Worm (Caenorhabditis elegans): ENCODE measurements around the gene psf-1.

Gene psf-1

DNA sequence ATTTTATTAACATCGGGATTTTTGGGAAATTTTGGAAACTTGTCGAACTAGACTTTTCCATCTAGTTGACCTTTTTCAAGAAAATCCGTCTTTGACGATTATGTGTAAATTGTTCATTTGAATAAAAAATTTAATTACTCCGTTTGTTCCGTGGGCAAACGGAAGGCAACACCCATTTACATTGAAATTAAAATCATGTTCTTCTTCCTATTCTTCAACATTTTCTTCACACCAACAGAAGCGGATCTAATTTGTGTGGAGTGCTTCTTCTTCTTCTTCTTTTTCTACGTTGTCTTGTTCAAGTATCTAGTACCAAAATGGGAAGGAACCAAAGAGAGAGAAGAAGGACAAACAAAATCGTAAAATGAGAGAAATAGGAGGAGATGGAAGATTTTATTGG is 14.0 kb downstream of the psf-1 start:
- TF ChIP-seq unc-55 (GFP tag; optimal IDR thresholded peaks at IDR 0.05) (no peak), ceh-16 (tag; optimal IDR thresholded peaks at IDR 0.05) (no peak), dmd-4 (tag; optimal IDR thresholded peaks at IDR 0.05) (no peak), ztf-4 (tag; optimal IDR thresholded peaks at IDR 0.05) (no peak), nhr-21 (tag; optimal IDR thresholded peaks at IDR 0.05) (no peak), unc-62 (GFP tag; optimal IDR thresholded peaks at IDR 0.05) (no peak), nhr-25 (tag; optimal IDR thresholded peaks at IDR 0.05) (no peak), snpc-4 (tag; optimal IDR thresholded peaks at IDR 0.05) (no peak), mab-5 (tag; optimal IDR thresholded peaks at IDR 0.05) (no peak), nhr-129 (tag; optimal IDR thresholded peaks at IDR 0.05) (no peak), R02D3.7 (tag; optimal IDR thresholded peaks at IDR 0.05) (no peak), F13H6.1 (tag; optimal IDR thresholded peaks at IDR 0.05) (no peak), lsy-2 (tag; optimal IDR thresholded peaks at IDR 0.05) (no peak), mdl-1 (tag; optimal IDR thresholded peaks at IDR 0.05) (no peak), nhr-23 (tag; optimal IDR thresholded peaks at IDR 0.05) (no peak)

DNA sequence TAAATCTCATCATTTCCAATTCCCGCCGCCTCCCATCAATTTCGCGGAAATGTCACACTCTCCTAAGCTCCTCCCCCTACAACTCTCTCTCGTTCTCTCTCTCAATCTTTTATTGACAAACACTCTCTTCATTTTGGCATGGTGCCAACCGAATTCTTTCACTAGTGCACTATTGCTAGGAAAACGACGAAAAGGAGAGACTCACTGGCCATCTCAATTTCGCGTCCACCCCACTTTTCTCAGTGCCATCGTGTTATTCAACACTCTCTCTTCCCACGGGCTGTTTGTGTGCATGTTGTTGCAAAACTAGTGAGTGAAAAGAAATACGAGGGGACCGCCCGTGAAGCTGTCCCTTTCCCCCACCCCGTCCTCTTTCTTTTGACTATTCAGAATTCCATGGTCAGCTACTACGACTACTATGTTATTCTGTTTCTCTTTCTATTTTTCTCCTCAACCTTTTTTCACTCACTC is 16.4 kb downstream of the psf-1 start:
- TF ChIP-seq skn-1 (tag; optimal IDR thresholded peaks at IDR 0.05) (no peak), nhr-77 (tag; optimal IDR thresholded peaks at IDR 0.05) (no peak), unc-39 (tag; optimal IDR thresholded peaks at IDR 0.05) (peak; percentile 1), sma-3 (GFP tag; optimal IDR thresholded peaks at IDR 0.05) (peak; percentile 11), ztf-1 (GFP tag; conservative IDR thresholded peaks at IDR 0.05) (no peak), ZK546.5 (tag; optimal IDR thresholded peaks at IDR 0.05) (no peak), nhr-25 (tag; optimal IDR thresholded peaks at IDR 0.05) (no peak), aly-2 (tag; optimal IDR thresholded peaks at IDR 0.05) (no peak), dmd-4 (tag; optimal IDR thresholded peaks at IDR 0.05) (no peak), sma-9 (GFP tag; optimal IDR thresholded peaks at IDR 0.05) (peak; percentile 92), sma-9 (tag; optimal IDR thresholded peaks at IDR 0.05) (no peak), nhr-21 (tag; optimal IDR thresholded peaks at IDR 0.05) (no peak), mdl-1 (tag; optimal IDR thresholded peaks at IDR 0.05) (peak; percentile 55 to 63), lin-13 (GFP tag; optimal IDR thresholded peaks at IDR 0.05) (peak; percentile 55), nhr-237 (tag; optimal IDR thresholded peaks at IDR 0.05) (no peak), ztf-11 (tag; optimal IDR thresholded peaks at IDR 0.05) (no peak), nhr-23 (tag; optimal IDR thresholded peaks at IDR 0.05) (no peak), nhr-12 (tag; optimal IDR thresholded peaks at IDR 0.05) (no peak), nhr-10 (tag; optimal IDR thresholded peaks at IDR 0.05) (no peak), C34F6.9 (tag; optimal IDR thresholded peaks at IDR 0.05) (peak; percentile 72), elt-3 (tag; optimal IDR thresholded peaks at IDR 0.05) (no peak), R02D3.7 (tag; optimal IDR thresholded peaks at IDR 0.05) (no peak), lin-39 (tag; optimal IDR thresholded peaks at IDR 0.05) (peak; percentile 73), elt-1 (tag; optimal IDR thresholded peaks at IDR 0.05) (no peak), peb-1 (tag; optimal IDR thresholded peaks at IDR 0.05) (no peak), fos-1 (tag; optimal IDR thresholded peaks at IDR 0.05) (peak; percentile 16), ama-1 (optimal IDR thresholded peaks at IDR 0.05) (no peak), nhr-11 (tag; optimal IDR thresholded peaks at IDR 0.05) (no peak), ceh-82 (tag; optimal IDR thresholded peaks at IDR 0.05) (no peak), snpc-4 (tag; optimal IDR thresholded peaks at IDR 0.05) (peak; percentile 9), sem-4 (tag; optimal IDR thresholded peaks at IDR 0.05) (peak; percentile 87), blmp-1 (tag; optimal IDR thresholded peaks at IDR 0.05; ENCODE audit: insufficient read depth) (no peak), crh-2 (tag; optimal IDR thresholded peaks at IDR 0.05) (peak; percentile 51), nhr-129 (tag; optimal IDR thresholded peaks at IDR 0.05) (peak; percentile 82), unc-62 (GFP tag; optimal IDR thresholded peaks at IDR 0.05) (peak; percentile 31), unc-55 (GFP tag; optimal IDR thresholded peaks at IDR 0.05) (peak; percentile 63), mbf-1 (tag; optimal IDR thresholded peaks at IDR 0.05) (no peak), gmeb-1 (tag; optimal IDR thresholded peaks at IDR 0.05) (no peak), Y55F3AM.14 (GFP tag; optimal IDR thresholded peaks at IDR 0.05) (peak; percentile 66), lin-11 (tag; optimal IDR thresholded peaks at IDR 0.05) (no peak), zag-1 (tag; optimal IDR thresholded peaks at IDR 0.05) (peak; percentile 53), nhr-6 (tag; optimal IDR thresholded peaks at IDR 0.05) (peak; percentile 58), F13H6.1 (tag; optimal IDR thresholded peaks at IDR 0.05) (peak; percentile 92), ztf-4 (tag; optimal IDR thresholded peaks at IDR 0.05) (peak; percentile 31), egl-27 (tag; optimal IDR thresholded peaks at IDR 0.05) (peak; percentile 8), alr-1 (tag; optimal IDR thresholded peaks at IDR 0.05) (no peak), ceh-16 (tag; optimal IDR thresholded peaks at IDR 0.05) (no peak), lsy-2 (tag; optimal IDR thresholded peaks at IDR 0.05) (peak; percentile 18 to 72), mab-5 (tag; optimal IDR thresholded peaks at IDR 0.05) (peak; percentile 80)
